Worm (Caenorhabditis elegans): Measurements from ENCODE around the gene lec-2.

lec-2 gene

DNA sequence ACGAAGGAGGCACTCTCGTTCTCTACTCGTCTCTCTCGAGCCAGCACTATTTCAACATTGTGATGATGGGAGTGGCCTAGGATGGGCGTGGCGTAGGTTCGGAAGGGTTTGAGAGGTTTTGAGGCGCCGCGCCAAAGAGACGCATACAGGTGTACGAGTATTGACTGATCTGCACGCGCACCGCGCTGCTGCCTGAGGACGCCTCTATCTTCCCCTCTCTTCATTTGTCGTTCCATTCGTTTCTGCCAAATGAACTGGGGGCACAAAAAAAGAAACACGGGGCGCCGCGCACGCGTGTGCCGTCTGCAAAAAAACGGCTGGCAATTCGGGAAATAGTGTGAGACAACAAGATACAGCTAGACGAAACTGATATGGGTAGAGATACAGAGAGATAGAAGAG lies at the start of gene lec-2:
Gene lec-2, minus strand, starts transcription at position 171 of the 400 bp plus-strand sequence.
- TF ChIP-seq let-526 (GFP tag; IDR thresholded peaks at IDR 0.05) (no peak), nhr-27 (tag; optimal IDR thresholded peaks at IDR 0.05) (no peak), ztf-3 (GFP tag; optimal IDR thresholded peaks at IDR 0.05) (peak; percentile 0), lin-26 (GFP tag; IDR thresholded peaks at IDR 0.05) (peak; percentile 63), lin-40 (tag; optimal IDR thresholded peaks at IDR 0.05) (peak; percentile 63), rec-8 (tag; optimal IDR thresholded peaks at IDR 0.05) (no peak), ztf-26 (tag; optimal IDR thresholded peaks at IDR 0.05) (peak; percentile 43), zfh-2 (GFP tag; conservative IDR thresholded peaks at IDR 0.05) (peak; percentile 88), attf-5 (GFP tag; optimal IDR thresholded peaks at IDR 0.05) (peak; percentile 33), die-1 (tag; optimal IDR thresholded peaks at IDR 0.05) (peak; percentile 12), B0336.3 (GFP tag; IDR thresholded peaks at IDR 0.05) (peak; percentile 46; the same call in 1 of the 2 replicates), F39B2.1 (GFP tag; IDR thresholded peaks at IDR 0.05) (no peak), Y79H2A.3 (GFP tag; conservative IDR thresholded peaks at IDR 0.05) (no peak), egrh-3 (GFP tag; IDR thresholded peaks at IDR 0.05) (peak; percentile 13; the same call in 1 of the 2 replicates), madf-6 (GFP tag; IDR thresholded peaks at IDR 0.05) (no peak), mcd-1 (GFP tag; IDR thresholded peaks at IDR 0.05) (peak; percentile 36; the same call in 1 of the 2 replicates), atf-7 (tag; optimal IDR thresholded peaks at IDR 0.05) (peak; percentile 25), ama-1 (optimal IDR thresholded peaks at IDR 0.05) (peak; percentile 26), ama-1 (GFP tag; optimal IDR thresholded peaks at IDR 0.05) (no peak), aptf-3 (GFP tag; IDR thresholded peaks at IDR 0.05) (no peak), somi-1 (GFP tag; optimal IDR thresholded peaks at IDR 0.05) (peak; percentile 68), dox-1 (GFP tag; IDR thresholded peaks at IDR 0.05) (peak; percentile 25; the same call in 1 of the 2 replicates), ztf-6 (GFP tag; IDR thresholded peaks at IDR 0.05) (no peak), K12H6.12 (tag; optimal IDR thresholded peaks at IDR 0.05) (peak; percentile 20), ZK185.1 (tag; optimal IDR thresholded peaks at IDR 0.05; ENCODE audit: poor library complexity, severe bottlenecking) (no peak), dpl-1 (GFP tag; optimal IDR thresholded peaks at IDR 0.05) (no peak), F52B5.7 (tag; optimal IDR thresholded peaks at IDR 0.05) (no peak), ceh-58 (GFP tag; IDR thresholded peaks at IDR 0.05) (no peak), hmg-1.2 (GFP tag; IDR thresholded peaks at IDR 0.05) (peak; percentile 42; the same call in 1 of the 2 replicates), nfyb-1 (GFP tag; IDR thresholded peaks at IDR 0.05) (0 out of 2 replicates have a peak, but pooled peaks have one; percentile 65), lsy-27 (tag; optimal IDR thresholded peaks at IDR 0.05; ENCODE audit: borderline replicate concordance, insufficient read depth) (no peak), Y53F4B.3 (GFP tag; IDR thresholded peaks at IDR 0.05) (no peak), chd-7 (tag; optimal IDR thresholded peaks at IDR 0.05) (peak; percentile 58), K11D2.4 (GFP tag; IDR thresholded peaks at IDR 0.05) (peak; percentile 69; the same call in 1 of the 2 replicates), T07F8.4 (tag; optimal IDR thresholded peaks at IDR 0.05) (no peak), rpc-1 (optimal IDR thresholded peaks at IDR 0.05) (no peak), rpc-1 (tag; optimal IDR thresholded peaks at IDR 0.05) (no peak), cebp-1 (GFP tag; IDR thresholded peaks at IDR 0.05) (no peak), cebp-1 (tag; optimal IDR thresholded peaks at IDR 0.05) (peak; percentile 33)

ce11 chrII:10065472-10065871 lies 49.5 kb upstream of the lec-2 start:
- TF ChIP-seq ceh-79 (tag; optimal IDR thresholded peaks at IDR 0.05): no peak
- TF ChIP-seq hrde-1 (tag; optimal IDR thresholded peaks at IDR 0.05; ENCODE audit: borderline replicate concordance): no peak
- TF ChIP-seq efl-1 (GFP tag; optimal IDR thresholded peaks at IDR 0.05): peak; percentile 30
- TF ChIP-seq hmg-1.2 (GFP tag; IDR thresholded peaks at IDR 0.05): peak; percentile 56
- TF ChIP-seq Y53G8AR.9 (GFP tag; conservative IDR thresholded peaks at IDR 0.05): no peak
- no peak for TF ChIP-seq F23B12.7 (tag; optimal IDR thresholded peaks at IDR 0.05; ENCODE audit: insufficient read depth)
- TF ChIP-seq F37B4.10 (GFP tag; IDR thresholded peaks at IDR 0.05): no peak
- TF ChIP-seq C06A6.2 (GFP tag; conservative IDR thresholded peaks at IDR 0.05): no peak
- TF ChIP-seq lin-26 (GFP tag; IDR thresholded peaks at IDR 0.05): no peak
- no peak for TF ChIP-seq D2030.7 (GFP tag; IDR thresholded peaks at IDR 0.05)
- TF ChIP-seq C17E4.6 (GFP tag; IDR thresholded peaks at IDR 0.05): no peak
- no peak for TF ChIP-seq ZK185.1 (tag; optimal IDR thresholded peaks at IDR 0.05; ENCODE audit: poor library complexity, severe bottlenecking)
- no peak for TF ChIP-seq pha-4 (tag; optimal IDR thresholded peaks at IDR 0.05)
- peak; percentile 94 for TF ChIP-seq aptf-2 (GFP tag; conservative IDR thresholded peaks at IDR 0.05)
- no peak for TF ChIP-seq lin-40 (tag; optimal IDR thresholded peaks at IDR 0.05)
- no peak for TF ChIP-seq lsl-1 (GFP tag; optimal IDR thresholded peaks at IDR 0.05)

Data from whole organism, young adult.